Worm (Caenorhabditis elegans) whole organism, L4/young adult: Measurements from ENCODE around the gene F53H2.1.

Source experiments
- W03F9.2 ChIP-seq: fragments of 150-350 bp; optimal IDR thresholded peaks from 2 replicates; lab custom pipeline; 2014; ENCODE audit warnings: missing biosample characterization, missing genetic modification characterization
- him-1 ChIP-seq: sonication (generic microtip); optimal IDR thresholded peaks from 2 replicates; lab custom pipeline; 2016; ENCODE audit warnings: missing genotype, missing genetic modification reagents, missing genetic modification characterization, missing compliant biosample characterization

- TF ChIP-seq W03F9.2 (tag; lab: Kevin White, UChicago) (no peak), him-1 (tag; lab: Kevin White, UChicago) (no peak)
Observed at ce11 chrV:20366839-20367238, 20.7 kb upstream of the F53H2.1 start, which contains the start of gene K02E2.8.
